Fruit fly (Drosophila melanogaster): Measurements from ENCODE around the gene CG10013.

Gene CG10013

DNA sequence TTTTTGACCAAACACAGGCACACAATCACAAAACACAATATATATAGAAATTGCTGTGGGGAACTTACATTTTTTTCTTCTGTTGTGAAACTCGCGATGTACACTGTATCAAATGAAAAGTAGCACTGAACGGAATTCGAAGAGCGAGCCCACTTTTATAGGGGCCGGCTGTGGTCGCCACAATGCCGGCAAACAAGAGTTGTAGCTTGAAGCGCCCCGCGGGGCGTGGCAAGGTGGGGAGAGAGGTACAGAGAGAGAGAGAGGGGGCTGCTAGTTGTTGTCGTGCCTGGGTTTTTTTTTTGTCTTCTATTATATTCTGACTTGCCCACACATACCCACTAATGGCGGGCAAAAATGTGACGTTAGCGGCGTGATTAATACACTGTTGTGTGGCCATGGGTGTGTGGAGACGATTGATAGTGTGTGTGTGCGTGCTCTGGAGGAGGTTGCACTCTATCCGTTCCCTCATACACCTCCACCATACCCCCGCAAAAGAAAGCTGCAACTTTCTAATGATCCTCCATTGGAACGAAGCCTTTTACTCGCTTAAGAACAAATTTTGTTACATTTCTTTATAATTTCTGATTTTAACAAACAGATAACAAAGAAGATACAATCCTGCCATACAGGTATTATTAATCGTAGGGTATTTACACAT, 45.9 kb downstream of the CG10013 start, which contains the start of gene GstD1 (continued):
- TF ChIP-seq Myb (GFP tag; optimal IDR thresholded peaks at IDR 0.05) (peak; percentile 4), tll (GFP tag; optimal IDR thresholded peaks at IDR 0.05) (no peak), CG17361 (GFP tag; IDR thresholded peaks at IDR 0.05) (peak; percentile 49; the same call in 1 of the 3 replicates), croc (GFP tag; conservative IDR thresholded peaks at IDR 0.05) (no peak), Aef1 (GFP tag; IDR thresholded peaks at IDR 0.05) (peak; percentile 71; the same call in 2 of the 3 replicates), CG11723 (GFP tag; optimal IDR thresholded peaks at IDR 0.05) (no peak), Usf (GFP tag; optimal IDR thresholded peaks at IDR 0.05) (peak; percentile 14), row (GFP tag; IDR thresholded peaks at IDR 0.05) (peak; percentile 64), CG11085 (GFP tag; IDR thresholded peaks at IDR 0.05) (no peak), CG7928 (GFP tag; optimal IDR thresholded peaks at IDR 0.05) (peak; percentile 52), Stat92E (GFP tag; optimal IDR thresholded peaks at IDR 0.05) (peak in 1 of 3 experiments; percentile 21), CG10274 (GFP tag; optimal IDR thresholded peaks at IDR 0.05) (peak; percentile 86), cad (GFP tag; optimal IDR thresholded peaks at IDR 0.05) (no peak), chn (GFP tag; optimal IDR thresholded peaks at IDR 0.05) (peak; percentile 30), pita (GFP tag; optimal IDR thresholded peaks at IDR 0.05) (no peak), Pdp1 (GFP tag; optimal IDR thresholded peaks at IDR 0.05) (peak; percentile 32 to 45), Taf1 (GFP tag; IDR thresholded peaks at IDR 0.05) (no peak), CG1792 (GFP tag; optimal IDR thresholded peaks at IDR 0.05) (no peak), YL-1 (GFP tag; optimal IDR thresholded peaks at IDR 0.05) (no peak), Nf-YB (GFP tag; optimal IDR thresholded peaks at IDR 0.05) (no peak), z (GFP tag; IDR thresholded peaks at IDR 0.05) (no peak), stc (GFP tag; IDR thresholded peaks at IDR 0.05) (peak; percentile 52; the same call in 1 of the 2 replicates), gsb-n (tag; optimal IDR thresholded peaks at IDR 0.05) (no peak), Dref (GFP tag; IDR thresholded peaks at IDR 0.05) (no peak), unpg (GFP tag; optimal IDR thresholded peaks at IDR 0.05) (no peak), unc-4 (GFP tag; IDR thresholded peaks at IDR 0.05; ENCODE audit: partially characterized antibody) (0 out of 2 replicates have a peak, but pooled peaks have one; percentile 18), sd (tag; optimal IDR thresholded peaks at IDR 0.05) (peak; percentile 96), CG32772 (GFP tag; IDR thresholded peaks at IDR 0.05) (peak; percentile 76), bbx (GFP tag; IDR thresholded peaks at IDR 0.05; ENCODE audit: partially characterized antibody) (0 out of 2 replicates have a peak, but pooled peaks have one; percentile 28), PHDP (tag; optimal IDR thresholded peaks at IDR 0.05) (peak; percentile 14), CG34376 (GFP tag; optimal IDR thresholded peaks at IDR 0.05) (peak; percentile 53), Hsf (GFP tag; optimal IDR thresholded peaks at IDR 0.05) (no peak), tup (GFP tag; optimal IDR thresholded peaks at IDR 0.05) (no peak), Atf6 (GFP tag; IDR thresholded peaks at IDR 0.05) (peak; percentile 43; the same call in 1 of the 2 replicates), dmrt11E (tag; optimal IDR thresholded peaks at IDR 0.05) (no peak), Hr78 (GFP tag; optimal IDR thresholded peaks at IDR 0.05) (peak in 1 of 2 experiments; percentile 23), dimm (GFP tag; IDR thresholded peaks at IDR 0.05) (no peak), ro (GFP tag; IDR thresholded peaks at IDR 0.05) (no peak), CG17829 (tag; optimal IDR thresholded peaks at IDR 0.05) (no peak), pfk (GFP tag; optimal IDR thresholded peaks at IDR 0.05) (peak; percentile 17), prd (optimal IDR thresholded peaks at IDR 0.05) (no peak), prd (GFP tag; IDR thresholded peaks at IDR 0.05) (peak; percentile 35; the same call in 1 of the 3 replicates), Spps (tag; optimal IDR thresholded peaks at IDR 0.05) (no peak), Nf-YC (tag; optimal IDR thresholded peaks at IDR 0.05) (no peak), CG3163 (GFP tag; optimal IDR thresholded peaks at IDR 0.05) (peak; percentile 95), mam (GFP tag; optimal IDR thresholded peaks at IDR 0.05) (peak; percentile 34), CG9437 (GFP tag; optimal IDR thresholded peaks at IDR 0.05) (peak; percentile 35), CG12942 (GFP tag; optimal IDR thresholded peaks at IDR 0.05) (no peak), CG2199 (GFP tag; IDR thresholded peaks at IDR 0.05) (peak; percentile 90; the same call in 2 of the 3 replicates)
